Worm (Caenorhabditis elegans) whole organism, L2 larva: ENCODE measurements around the gene lgc-45.

ENCODE experiments used
- C34F6.9 ChIP-seq: fragments of 150-350 bp; optimal IDR thresholded peaks from 2 replicates; lab custom pipeline; 2014; ENCODE audit warnings: missing biosample characterization, missing genetic modification characterization
- F13H6.1 ChIP-seq: sonication (generic microtip); optimal IDR thresholded peaks from 2 replicates; lab custom pipeline; 2016; ENCODE audit warnings: missing genetic modification characterization, missing compliant biosample characterization
- Y55F3AM.14 ChIP-seq: fragments of 200-800 bp; sonication (Bioruptor generic); optimal IDR thresholded peaks from 2 replicates; lab custom pipeline; 2018; ENCODE audit warnings: mild to moderate bottlenecking, missing genetic modification characterization, missing compliant biosample characterization
- ZK546.5 ChIP-seq: sonication (generic microtip); optimal IDR thresholded peaks from 2 replicates; lab custom pipeline; 2017; ENCODE audit warnings: missing biosample characterization, missing genetic modification characterization
- alr-1 ChIP-seq: fragments of 150-350 bp; optimal IDR thresholded peaks from 2 replicates; lab custom pipeline; 2014; ENCODE audit warnings: missing biosample characterization, missing genetic modification characterization
- aly-2 ChIP-seq: fragments of 150-350 bp; optimal IDR thresholded peaks from 2 replicates; lab custom pipeline; 2014; ENCODE audit warnings: missing biosample characterization, missing genetic modification characterization
- ama-1 ChIP-seq: fragments of 150-350 bp; optimal IDR thresholded peaks from 2 replicates; lab custom pipeline; 2018; ENCODE audit warnings: inconsistent platforms
- blmp-1 ChIP-seq: sonication (generic microtip); optimal IDR thresholded peaks from 2 replicates; lab custom pipeline; 2017; ENCODE audit warnings: missing genetic modification characterization, mild to moderate bottlenecking, missing compliant biosample characterization, antibody characterized with exemption, moderate library complexity; ENCODE audit not compliant: insufficient read depth
- ceh-16 ChIP-seq: fragments of 150-350 bp; optimal IDR thresholded peaks from 2 replicates; lab custom pipeline; 2014; ENCODE audit warnings: missing biosample characterization, missing genetic modification characterization
- ceh-82 ChIP-seq: fragments of 150-350 bp; optimal IDR thresholded peaks from 2 replicates; lab custom pipeline; 2014; ENCODE audit warnings: missing biosample characterization, missing genetic modification characterization
- crh-2 ChIP-seq: sonication (generic microtip); optimal IDR thresholded peaks from 2 replicates; lab custom pipeline; 2017; ENCODE audit warnings: missing biosample characterization, missing genetic modification characterization
- elt-1 ChIP-seq: fragments of 150-350 bp; optimal IDR thresholded peaks from 2 replicates; lab custom pipeline; 2014; ENCODE audit warnings: missing biosample characterization, missing genetic modification characterization
- fos-1 ChIP-seq: fragments of 150-350 bp; optimal IDR thresholded peaks from 2 replicates; lab custom pipeline; 2014; ENCODE audit warnings: missing biosample characterization, missing genetic modification characterization
- gmeb-1 ChIP-seq: fragments of 150-350 bp; optimal IDR thresholded peaks from 2 replicates; lab custom pipeline; 2014; ENCODE audit warnings: missing biosample characterization, missing genetic modification characterization
- lin-39 ChIP-seq: fragments of 150-350 bp; optimal IDR thresholded peaks from 2 replicates; lab custom pipeline; 2014; ENCODE audit warnings: missing biosample characterization, missing genetic modification reagents, missing genetic modification characterization
- lsy-2 ChIP-seq, 2 experiments: fragments of 150-350 bp in 1 of 2; sonication (generic microtip) in 1 of 2; optimal IDR thresholded peaks; 2 replicates each; lab custom pipeline; 2014 to 2017; ENCODE audit warnings: missing biosample characterization in 2 of 2, missing genetic modification characterization in 2 of 2
- mab-5 ChIP-seq: fragments of 150-350 bp; optimal IDR thresholded peaks from 2 replicates; lab custom pipeline; 2014; ENCODE audit warnings: missing biosample characterization, missing genetic modification characterization
- mbf-1 ChIP-seq: sonication (generic microtip); optimal IDR thresholded peaks from 2 replicates; lab custom pipeline; 2017; ENCODE audit warnings: missing biosample characterization, missing genetic modification characterization
- mdl-1 ChIP-seq, 2 experiments: fragments of 150-350 bp in 1 of 2; sonication (generic microtip) in 1 of 2; optimal IDR thresholded peaks; 2 replicates each; lab custom pipeline; 2017; ENCODE audit warnings: missing biosample characterization in 2 of 2, missing genetic modification characterization in 2 of 2
- nhr-11 ChIP-seq: fragments of 150-350 bp; optimal IDR thresholded peaks from 2 replicates; lab custom pipeline; 2014; ENCODE audit warnings: missing biosample characterization, missing genetic modification characterization
- nhr-129 ChIP-seq: fragments of 150-350 bp; optimal IDR thresholded peaks from 2 replicates; lab custom pipeline; 2014; ENCODE audit warnings: missing biosample characterization, missing genetic modification characterization
- nhr-21 ChIP-seq: fragments of 150-350 bp; optimal IDR thresholded peaks from 2 replicates; lab custom pipeline; 2014; ENCODE audit warnings: missing biosample characterization, missing genetic modification characterization
- nhr-23 ChIP-seq: fragments of 150-350 bp; optimal IDR thresholded peaks from 2 replicates; lab custom pipeline; 2014; ENCODE audit warnings: missing biosample characterization, missing genetic modification reagents, missing genetic modification characterization
- nhr-237 ChIP-seq: fragments of 150-350 bp; optimal IDR thresholded peaks from 2 replicates; lab custom pipeline; 2014; ENCODE audit warnings: missing biosample characterization, missing genetic modification characterization
- nhr-25 ChIP-seq: fragments of 150-350 bp; sonication (generic microtip); optimal IDR thresholded peaks from 3 replicates; lab custom pipeline; 2014; ENCODE audit warnings: missing biosample characterization, missing genetic modification characterization
- nhr-6 ChIP-seq: fragments of 150-350 bp; optimal IDR thresholded peaks from 2 replicates; lab custom pipeline; 2014; ENCODE audit warnings: missing biosample characterization, missing genetic modification characterization
- nhr-77 ChIP-seq: fragments of 150-350 bp; optimal IDR thresholded peaks from 2 replicates; lab custom pipeline; 2014; ENCODE audit warnings: missing biosample characterization, missing genetic modification characterization
- peb-1 ChIP-seq: fragments of 150-350 bp; optimal IDR thresholded peaks from 2 replicates; lab custom pipeline; 2014; ENCODE audit warnings: missing biosample characterization, missing genetic modification characterization
- sma-3 ChIP-seq: sonication (generic microtip); optimal IDR thresholded peaks from 2 replicates; lab custom pipeline; 2016; ENCODE audit warnings: missing genetic modification reagents, missing genetic modification characterization, missing compliant biosample characterization
- snpc-4 ChIP-seq: fragments of 150-350 bp; optimal IDR thresholded peaks from 2 replicates; lab custom pipeline; 2014; ENCODE audit warnings: missing biosample characterization, missing genetic modification characterization
- unc-55 ChIP-seq: fragments of 150-350 bp; sonication (generic microtip); optimal IDR thresholded peaks from 3 replicates; lab custom pipeline; 2014; ENCODE audit warnings: missing biosample characterization, missing genetic modification reagents, missing genetic modification characterization
- unc-62 ChIP-seq: fragments of 150-350 bp; optimal IDR thresholded peaks from 2 replicates; lab custom pipeline; 2014; ENCODE audit warnings: missing biosample characterization, missing genetic modification reagents, missing genetic modification characterization
- zag-1 ChIP-seq: fragments of 150-350 bp; optimal IDR thresholded peaks from 2 replicates; lab custom pipeline; 2014; ENCODE audit warnings: missing biosample characterization, missing genetic modification characterization
- ztf-1 ChIP-seq: fragments of 200-800 bp; sonication (Bioruptor generic); conservative IDR thresholded peaks from 2 replicates; pipeline ENCODE4 v1.3.6; 2022; ENCODE audit warnings: missing genetic modification characterization, missing compliant biosample characterization
- ztf-11 ChIP-seq: sonication (generic microtip); optimal IDR thresholded peaks from 2 replicates; lab custom pipeline; 2017; ENCODE audit warnings: missing biosample characterization, missing genetic modification characterization
- ztf-4 ChIP-seq: fragments of 150-350 bp; optimal IDR thresholded peaks from 2 replicates; lab custom pipeline; 2014; ENCODE audit warnings: missing biosample characterization, missing genetic modification characterization

lgc-45 gene

DNA sequence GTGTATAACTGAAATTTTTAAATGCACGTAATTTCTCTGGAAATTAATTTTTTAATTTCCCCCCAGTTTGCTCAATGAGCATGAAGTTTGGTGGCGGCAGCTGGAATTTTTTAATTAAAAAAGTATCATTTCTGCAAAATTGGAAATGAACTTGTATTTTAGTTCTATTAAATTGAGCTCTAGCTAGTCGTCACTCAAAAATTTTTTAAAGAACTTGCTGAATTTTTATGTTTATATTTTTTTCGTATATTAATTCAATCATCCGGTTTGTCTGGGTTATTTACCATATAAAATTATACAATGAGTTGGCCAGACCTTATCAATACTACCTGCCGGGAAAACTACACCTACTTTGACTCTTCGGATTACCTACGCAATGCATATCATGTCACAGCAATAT is 24.5 kb downstream of the lgc-45 start, which contains the start of gene srh-59:
Gene srh-59, plus strand, starts transcription at position 301 of the 400 bp plus-strand sequence.
- TF ChIP-seq alr-1 (tag; lab: Kevin White, UChicago), result no peak
- no peak for TF ChIP-seq aly-2
- no peak for TF ChIP-seq ztf-11 (tag; lab: Kevin White, UChicago)
- no peak for TF ChIP-seq ceh-82
- no peak for TF ChIP-seq ztf-1 (GFP tag; lab: Robert Waterston, UW)
- TF ChIP-seq mbf-1 (tag; lab: Kevin White, UChicago), result no peak

- TF ChIP-seq nhr-11 (tag; lab: Kevin White, UChicago), result no peak
- no peak for TF ChIP-seq C34F6.9
- TF ChIP-seq ZK546.5 (tag; lab: Kevin White, UChicago), result no peak
- TF ChIP-seq sma-3 (GFP tag; lab: Kevin White, UChicago), result no peak
- no peak for TF ChIP-seq nhr-25 (tag; lab: Kevin White, UChicago)
- no peak for TF ChIP-seq blmp-1
- TF ChIP-seq Y55F3AM.14 (GFP tag; lab: Kevin White, UChicago), result no peak
- TF ChIP-seq ztf-4, result no peak
- no peak for TF ChIP-seq unc-55 (GFP tag; lab: Kevin White, UChicago)
- TF ChIP-seq unc-62 (GFP tag; lab: Kevin White, UChicago), result no peak
- TF ChIP-seq nhr-77 (tag; lab: Kevin White, UChicago), result no peak
- TF ChIP-seq ama-1, result no peak
- TF ChIP-seq ztf-1 (GFP tag; lab: Robert Waterston, UW), result no peak
- TF ChIP-seq gmeb-1, result no peak
- no peak for TF ChIP-seq mdl-1 (tag; optimal IDR thresholded peaks at IDR 0.05; lab: Kevin White, UChicago)
- TF ChIP-seq, all 48 proteins: peak for 0
Measured at ce11 chrII:3583402-3583801, 26.1 kb downstream of the lgc-45 start, which contains the start of gene srh-60. srh-60 (plus strand) TSS chrII:3583702.

ce11 chrII:3595339-3595738 is 38.1 kb downstream of the lgc-45 start, which contains the start of gene Y49F6A.12:
Y49F6A.12 (plus strand) TSS chrII:3595639.
- TF ChIP-seq nhr-11 (tag; lab: Kevin White, UChicago) (no peak), nhr-23 (no peak), nhr-129 (tag; lab: Kevin White, UChicago) (no peak), lin-39 (no peak), alr-1 (tag; lab: Kevin White, UChicago) (no peak), Y55F3AM.14 (GFP tag; lab: Kevin White, UChicago) (no peak), sma-3 (GFP tag; lab: Kevin White, UChicago) (no peak), ZK546.5 (tag; lab: Kevin White, UChicago) (no peak), ceh-16 (tag; lab: Kevin White, UChicago) (no peak), peb-1 (tag; lab: Kevin White, UChicago) (no peak), nhr-6 (tag; lab: Kevin White, UChicago) (no peak), mab-5 (tag; lab: Kevin White, UChicago) (no peak), elt-1 (tag; lab: Kevin White, UChicago) (no peak), crh-2 (tag; lab: Kevin White, UChicago) (no peak), snpc-4 (tag; lab: Kevin White, UChicago) (no peak)

DNA sequence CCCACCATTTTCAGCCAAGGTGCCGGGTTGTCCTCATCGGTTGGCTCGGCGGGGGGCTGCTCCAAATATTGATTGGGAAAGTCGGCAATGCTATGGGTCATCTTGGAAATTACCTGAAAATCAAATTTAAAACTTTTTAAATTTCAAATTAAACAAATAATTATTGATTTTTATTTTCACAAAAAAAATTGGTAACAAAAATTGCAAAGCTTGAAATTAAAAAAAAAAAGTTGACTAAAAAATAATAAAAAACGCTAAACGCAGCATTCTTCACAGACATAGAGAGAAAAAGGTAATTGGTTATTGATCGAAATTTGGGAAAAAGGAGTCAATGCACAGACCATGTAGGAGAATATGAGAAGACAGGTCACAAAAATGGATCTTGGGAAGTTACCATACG is 41.4 kb downstream of the lgc-45 start, which contains the start of gene Y49F6A.11:
Gene Y49F6A.11, minus strand, starts transcription at position 101 of the 400 bp plus-strand sequence.
- no peak for TF ChIP-seq fos-1 (tag; lab: Kevin White, UChicago)
- no peak for TF ChIP-seq lsy-2 (tag; optimal IDR thresholded peaks at IDR 0.05; lab: Kevin White, UChicago)

DNA sequence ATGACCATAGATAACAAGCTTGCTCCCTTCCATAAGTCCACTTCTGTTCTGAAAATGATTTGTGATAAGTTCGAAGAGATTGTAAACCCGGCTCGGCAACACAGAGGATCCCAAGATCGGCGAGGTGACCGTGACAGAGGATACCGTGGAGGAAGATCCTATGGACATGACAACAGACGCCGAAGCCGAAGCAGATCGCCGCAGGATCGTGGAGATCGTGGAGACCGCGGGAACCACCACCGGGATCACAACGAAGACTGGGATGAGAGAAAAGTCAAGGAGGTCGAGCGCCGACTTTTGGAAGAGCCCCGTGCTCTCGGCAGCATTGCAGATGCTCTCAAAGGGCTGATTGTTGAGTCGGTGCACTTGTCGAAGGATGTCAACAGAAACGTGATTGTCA is 47.3 kb downstream of the lgc-45 start:
- TF ChIP-seq crh-2 (tag; lab: Kevin White, UChicago) (no peak), F13H6.1 (no peak), unc-62 (GFP tag; lab: Kevin White, UChicago) (no peak), ztf-1 (GFP tag; lab: Robert Waterston, UW) (no peak), lsy-2 (tag; optimal IDR thresholded peaks at IDR 0.05; lab: Kevin White, UChicago) (no peak), nhr-77 (tag; lab: Kevin White, UChicago) (no peak), zag-1 (no peak), ztf-4 (no peak), nhr-21 (tag; lab: Kevin White, UChicago) (no peak), C34F6.9 (no peak), mab-5 (tag; lab: Kevin White, UChicago) (no peak), nhr-237 (tag; lab: Kevin White, UChicago) (no peak), nhr-6 (tag; lab: Kevin White, UChicago) (no peak)
